Fruit fly (Drosophila melanogaster): ENCODE measurements around the gene Papst2.

Gene Papst2

dm6 chr3L:17009715-17010491 lies 32.7 kb upstream of the Papst2 start (continued):
- no peak for TF ChIP-seq Elba2 (GFP tag; optimal IDR thresholded peaks at IDR 0.05)
- no peak for TF ChIP-seq CG13624 (GFP tag; optimal IDR thresholded peaks at IDR 0.05)
- TF ChIP-seq tio (GFP tag; optimal IDR thresholded peaks at IDR 0.05): peak; percentile 52
- no peak for TF ChIP-seq CG15073 (GFP tag; optimal IDR thresholded peaks at IDR 0.05)
- TF ChIP-seq p53 (GFP tag; optimal IDR thresholded peaks at IDR 0.05): no peak
- no peak for TF ChIP-seq CG1529 (GFP tag; optimal IDR thresholded peaks at IDR 0.05)
- TF ChIP-seq vvl (GFP tag; IDR thresholded peaks at IDR 0.05): peak; percentile 76; the same call in 1 of the 2 replicates
- peak; percentile 0 for TF ChIP-seq CoRest (tag; optimal IDR thresholded peaks at IDR 0.05)
- no peak for TF ChIP-seq trem (tag; optimal IDR thresholded peaks at IDR 0.05)
- peak; percentile 60 for TF ChIP-seq CG7839 (tag; optimal IDR thresholded peaks at IDR 0.05)
- TF ChIP-seq cad (GFP tag; optimal IDR thresholded peaks at IDR 0.05): no peak
- no peak for TF ChIP-seq h (optimal IDR thresholded peaks at IDR 0.05)
- TF ChIP-seq maf-S (GFP tag; optimal IDR thresholded peaks at IDR 0.05): peak; percentile 0
- peak; percentile 40; the same call in 1 of the 2 replicates for TF ChIP-seq ato (GFP tag; IDR thresholded peaks at IDR 0.05; ENCODE audit: partially characterized antibody)
- no peak for TF ChIP-seq CG11398 (GFP tag; optimal IDR thresholded peaks at IDR 0.05)
- peak; percentile 23 for TF ChIP-seq bab2 (GFP tag; optimal IDR thresholded peaks at IDR 0.05)
- TF ChIP-seq Hmr (GFP tag; optimal IDR thresholded peaks at IDR 0.05): peak; percentile 50
- peak; percentile 99 for TF ChIP-seq sug (tag; optimal IDR thresholded peaks at IDR 0.05)
- peak; percentile 50; the same call in 2 of the 3 replicates for TF ChIP-seq CG11695 (GFP tag; IDR thresholded peaks at IDR 0.05)
- TF ChIP-seq CG1602 (GFP tag; optimal IDR thresholded peaks at IDR 0.05): peak; percentile 18
- TF ChIP-seq bsh (GFP tag; optimal IDR thresholded peaks at IDR 0.05): peak in 1 of 2 experiments; percentile 8
- peak; percentile 34 for TF ChIP-seq gcm2 (GFP tag; optimal IDR thresholded peaks at IDR 0.05)
- peak; percentile 48 for TF ChIP-seq Rfx (GFP tag; IDR thresholded peaks at IDR 0.05)
- TF ChIP-seq oc (tag; optimal IDR thresholded peaks at IDR 0.05): peak; percentile 51
- TF ChIP-seq CG12942 (GFP tag; optimal IDR thresholded peaks at IDR 0.05): peak; percentile 1
- TF ChIP-seq wek (GFP tag; optimal IDR thresholded peaks at IDR 0.05): peak; percentile 14
- no peak for TF ChIP-seq H15 (GFP tag; IDR thresholded peaks at IDR 0.05)
- no peak for TF ChIP-seq zen (tag; optimal IDR thresholded peaks at IDR 0.05)
- peak; percentile 36; the same call in 1 of the 2 replicates for TF ChIP-seq lmd (GFP tag; IDR thresholded peaks at IDR 0.05)
- peak; percentile 54 for TF ChIP-seq CG7556 (GFP tag; optimal IDR thresholded peaks at IDR 0.05)
- TF ChIP-seq wdn (GFP tag; IDR thresholded peaks at IDR 0.05): no peak
- no peak for TF ChIP-seq CG11456 (GFP tag; IDR thresholded peaks at IDR 0.05)
- TF ChIP-seq CG3995 (GFP tag; optimal IDR thresholded peaks at IDR 0.05): peak; percentile 48
- no peak for TF ChIP-seq CG10267 (tag; optimal IDR thresholded peaks at IDR 0.05)
- peak; percentile 39 for TF ChIP-seq pfk (GFP tag; optimal IDR thresholded peaks at IDR 0.05)
- peak; percentile 41 for TF ChIP-seq Max (GFP tag; optimal IDR thresholded peaks at IDR 0.05)
- peak; percentile 42; the same call in 1 of the 2 replicates for TF ChIP-seq CG11247 (GFP tag; IDR thresholded peaks at IDR 0.05)
- TF ChIP-seq C15 (GFP tag; IDR thresholded peaks at IDR 0.05): no peak
- no peak for TF ChIP-seq CHES-1-like (GFP tag; optimal IDR thresholded peaks at IDR 0.05)
- TF ChIP-seq CG7928 (GFP tag; optimal IDR thresholded peaks at IDR 0.05): no peak
- TF ChIP-seq dimm (GFP tag; IDR thresholded peaks at IDR 0.05): no peak
- TF ChIP-seq CG6791 (GFP tag; IDR thresholded peaks at IDR 0.05; ENCODE audit: partially characterized antibody): no peak
- no peak for TF ChIP-seq eyg (GFP tag; optimal IDR thresholded peaks at IDR 0.05)
- no peak for TF ChIP-seq Blimp-1 (GFP tag; optimal IDR thresholded peaks at IDR 0.05)
- no peak for TF ChIP-seq CG17802 (tag; optimal IDR thresholded peaks at IDR 0.05)
- no peak for TF ChIP-seq Nf-YA (GFP tag; IDR thresholded peaks at IDR 0.05)
- TF ChIP-seq CG2889 (GFP tag; IDR thresholded peaks at IDR 0.05): no peak
- TF ChIP-seq Vsx1 (GFP tag; optimal IDR thresholded peaks at IDR 0.05): peak; percentile 73
- peak; percentile 95 for TF ChIP-seq sr (GFP tag; IDR thresholded peaks at IDR 0.05)
- no peak for TF ChIP-seq btn (GFP tag; optimal IDR thresholded peaks at IDR 0.05)

All from whole organism, embryonic.